Worm (Caenorhabditis elegans) whole organism, late embryonic: Measurements from ENCODE around the gene srsx-11.

ENCODE experiments used
- dmd-4 ChIP-seq: sonication (generic microtip); optimal IDR thresholded peaks from 2 replicates; lab custom pipeline; 2016; ENCODE audit warnings: borderline replicate concordance, missing genetic modification characterization, missing compliant biosample characterization
- ets-4 ChIP-seq: sonication (generic microtip); optimal IDR thresholded peaks from 2 replicates; lab custom pipeline; 2016; ENCODE audit warnings: missing genetic modification characterization, missing compliant biosample characterization
- ref-2 ChIP-seq: sonication (generic microtip); optimal IDR thresholded peaks from 2 replicates; lab custom pipeline; 2016; ENCODE audit warnings: missing genetic modification characterization, missing compliant biosample characterization

DNA sequence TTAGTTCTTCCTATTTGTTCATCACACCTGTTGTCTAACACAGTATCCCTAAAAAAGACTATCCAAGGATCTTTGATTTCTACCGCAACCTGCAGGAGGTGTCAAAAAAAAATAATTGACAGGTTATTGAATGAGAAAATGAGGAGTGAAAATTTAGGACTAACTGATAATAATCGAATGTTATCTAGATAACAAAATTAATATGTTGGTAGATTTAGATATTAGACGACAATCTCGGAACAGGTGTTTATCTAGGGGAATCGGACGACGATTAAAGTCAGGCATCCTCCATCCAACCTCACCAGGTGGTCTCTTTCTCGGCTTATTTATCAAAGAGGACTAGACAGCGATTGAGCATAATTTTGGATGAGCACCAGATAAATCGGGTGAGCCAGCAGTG, 10.2 kb downstream of the srsx-11 start:
- TF ChIP-seq ets-4 (tag; lab: Kevin White, UChicago) (no peak), dmd-4 (no peak), ref-2 (no peak)
